Worm (Caenorhabditis elegans) whole organism, L4 larva: ENCODE measurements around the gene pqn-27.

Experiments
- D1046.2 ChIP-seq: fragments of 200-800 bp; sonication (Bioruptor generic); IDR thresholded peaks from 2 replicates; pipeline ENCODE4 v1.3.6; 2022; ENCODE audit warnings: missing genetic modification characterization, missing compliant biosample characterization
- R02D3.7 ChIP-seq: fragments of 150-350 bp; sonication (generic microtip); optimal IDR thresholded peaks from 3 replicates; lab custom pipeline; 2014; ENCODE audit warnings: missing biosample characterization, missing genetic modification characterization
- T20F7.1 ChIP-seq: fragments of 200-800 bp; sonication (Bioruptor generic); optimal IDR thresholded peaks from 2 replicates; lab custom pipeline; 2018; ENCODE audit warnings: mild to moderate bottlenecking, missing genetic modification characterization, missing compliant biosample characterization
- T26A8.4 ChIP-seq: fragments of 200-800 bp; sonication (Bioruptor generic); IDR thresholded peaks from 2 replicates; pipeline ENCODE4 v1.3.6; 2022; ENCODE audit warnings: missing genetic modification characterization, missing compliant biosample characterization
- Y48G9A.11 ChIP-seq: fragments of 200-800 bp; sonication (Bioruptor generic); IDR thresholded peaks from 2 replicates; pipeline ENCODE4 v1.3.6; 2022; ENCODE audit warnings: missing genetic modification reagents, missing genetic modification characterization, missing compliant biosample characterization
- Y5F2A.4 ChIP-seq: fragments of 200-800 bp; sonication (Bioruptor generic); optimal IDR thresholded peaks from 2 replicates; lab custom pipeline; 2018; ENCODE audit warnings: mild to moderate bottlenecking, missing genetic modification characterization, missing compliant biosample characterization
- Y75B8A.6 ChIP-seq: fragments of 200-800 bp; sonication (Bioruptor generic); IDR thresholded peaks from 2 replicates; pipeline ENCODE4 v1.3.6; 2022; ENCODE audit warnings: missing genetic modification reagents, missing genetic modification characterization, missing compliant biosample characterization
- aly-2 ChIP-seq: sonication (generic microtip); optimal IDR thresholded peaks from 2 replicates; lab custom pipeline; 2018; ENCODE audit warnings: missing biosample characterization, missing genetic modification characterization
- ama-1 ChIP-seq: fragments of 150-350 bp; optimal IDR thresholded peaks from 2 replicates; lab custom pipeline; 2014; ENCODE audit warnings: inconsistent platforms, mixed read lengths
- arid-1 ChIP-seq: fragments of 200-800 bp; sonication (Bioruptor generic); conservative IDR thresholded peaks from 2 replicates; pipeline ENCODE4 v1.3.6; 2022; ENCODE audit warnings: missing genetic modification reagents, missing genetic modification characterization, missing compliant biosample characterization
- attf-4 ChIP-seq: sonication (generic microtip); optimal IDR thresholded peaks from 3 replicates; lab custom pipeline; 2017; ENCODE audit warnings: missing biosample characterization, missing genetic modification characterization
- ceh-20 ChIP-seq: fragments of 200-800 bp; sonication (Bioruptor generic); IDR thresholded peaks from 2 replicates; pipeline ENCODE4 v1.3.6; 2022; ENCODE audit warnings: missing genetic modification reagents, missing genetic modification characterization, missing compliant biosample characterization
- ceh-32 ChIP-seq: sonication (generic microtip); optimal IDR thresholded peaks from 2 replicates; lab custom pipeline; 2016; ENCODE audit warnings: mild to moderate bottlenecking, missing genetic modification characterization, missing compliant biosample characterization; ENCODE audit not compliant: poor library complexity
- ceh-62 ChIP-seq: sonication (generic microtip); optimal IDR thresholded peaks from 2 replicates; lab custom pipeline; 2017; ENCODE audit warnings: missing biosample characterization, missing genetic modification characterization
- ces-1 ChIP-seq: fragments of 150-350 bp; sonication (generic microtip); optimal IDR thresholded peaks from 4 replicates; lab custom pipeline; 2014; ENCODE audit warnings: missing biosample characterization, missing genetic modification reagents, missing genetic modification characterization
- daf-16 ChIP-seq, 3 experiments: sonication (generic microtip); optimal IDR thresholded peaks; 2 replicates each; lab custom pipeline; 2016 to 2017; ENCODE audit warnings: missing genetic modification characterization in 3 of 3, missing genetic modification reagents in 3 of 3, mild to moderate bottlenecking in 2 of 3, missing compliant biosample characterization in 2 of 3, missing biosample characterization in 1 of 3, moderate library complexity in 1 of 3
- daf-19 ChIP-seq: fragments of 200-800 bp; sonication (Bioruptor generic); conservative IDR thresholded peaks from 2 replicates; pipeline ENCODE4 v1.3.6; 2022; ENCODE audit warnings: missing genetic modification characterization, missing compliant biosample characterization
- dmd-6 ChIP-seq: fragments of 200-800 bp; sonication (Bioruptor generic); IDR thresholded peaks from 2 replicates; pipeline ENCODE4 v1.3.6; 2022; ENCODE audit warnings: missing genetic modification reagents, missing genetic modification characterization, missing compliant biosample characterization
- dpl-1 ChIP-seq: fragments of 150-350 bp; optimal IDR thresholded peaks from 2 replicates; lab custom pipeline; 2014; ENCODE audit warnings: missing biosample characterization, missing genetic modification reagents, missing genetic modification characterization
- egl-43 ChIP-seq: fragments of 200-800 bp; sonication (Bioruptor generic); IDR thresholded peaks from 2 replicates; pipeline ENCODE4 v1.3.6; 2022; ENCODE audit warnings: missing genetic modification reagents, missing genetic modification characterization, missing compliant biosample characterization
- fos-1 ChIP-seq: fragments of 150-350 bp; optimal IDR thresholded peaks from 2 replicates; lab custom pipeline; 2014; ENCODE audit warnings: missing biosample characterization, missing genetic modification characterization
- gei-8 ChIP-seq: fragments of 200-800 bp; sonication (Bioruptor generic); optimal IDR thresholded peaks from 2 replicates; lab custom pipeline; 2018; ENCODE audit warnings: mild to moderate bottlenecking, missing genetic modification characterization, missing compliant biosample characterization
- hif-1 ChIP-seq, 2 experiments: sonication (generic microtip); optimal IDR thresholded peaks; 2 replicates each; lab custom pipeline; 2016 to 2017; ENCODE audit warnings: missing compliant biosample characterization in 2 of 2, missing genetic modification characterization in 2 of 2, missing genetic modification reagents in 2 of 2, missing genotype in 2 of 2, mild to moderate bottlenecking in 1 of 2
- hlh-30 ChIP-seq: sonication (generic microtip); optimal IDR thresholded peaks from 2 replicates; lab custom pipeline; 2017; ENCODE audit warnings: antibody characterized with exemption, mild to moderate bottlenecking, missing genetic modification characterization, missing compliant biosample characterization; ENCODE audit not compliant: insufficient read depth
- lim-7 ChIP-seq: fragments of 200-800 bp; sonication (Bioruptor generic); IDR thresholded peaks from 2 replicates; pipeline ENCODE4 v1.3.6; 2022; ENCODE audit warnings: missing genetic modification characterization, missing compliant biosample characterization
- lin-1 ChIP-seq: fragments of 200-800 bp; sonication (Bioruptor generic); IDR thresholded peaks from 2 replicates; pipeline ENCODE4 v1.3.6; 2022; ENCODE audit warnings: missing genetic modification reagents, missing genetic modification characterization, missing compliant biosample characterization
- lin-29 ChIP-seq: fragments of 200-800 bp; sonication (Bioruptor generic); IDR thresholded peaks from 2 replicates; pipeline ENCODE4 v1.3.6; 2022; ENCODE audit warnings: missing genetic modification reagents, missing genetic modification characterization, missing compliant biosample characterization
- lin-38 ChIP-seq: fragments of 200-800 bp; sonication (Bioruptor generic); IDR thresholded peaks from 2 replicates; pipeline ENCODE4 v1.3.6; 2022; ENCODE audit warnings: missing genetic modification reagents, missing genetic modification characterization, missing compliant biosample characterization
- lsy-2 ChIP-seq, 2 experiments: fragments of 150-350 bp in 1 of 2; sonication (generic microtip) in 1 of 2; optimal IDR thresholded peaks; 2 replicates each; lab custom pipeline; 2014 to 2017; ENCODE audit warnings: missing biosample characterization in 2 of 2, missing genetic modification characterization in 2 of 2
- madf-5 ChIP-seq, 2 experiments: fragments of 200-800 bp; sonication (Bioruptor generic); IDR thresholded peaks; 2 replicates each; pipeline ENCODE4 v1.3.6; 2022; ENCODE audit warnings: missing compliant biosample characterization in 2 of 2, missing genetic modification characterization in 2 of 2
- madf-9 ChIP-seq: fragments of 200-800 bp; sonication (Bioruptor generic); conservative IDR thresholded peaks from 2 replicates; pipeline ENCODE4 v1.3.6; 2022; ENCODE audit warnings: missing genetic modification reagents, missing genetic modification characterization, missing compliant biosample characterization
- mdt-29 ChIP-seq: fragments of 200-800 bp; sonication (Bioruptor generic); IDR thresholded peaks from 2 replicates; pipeline ENCODE4 v1.3.6; 2022; ENCODE audit warnings: missing genetic modification reagents, missing genetic modification characterization, missing compliant biosample characterization
- mxl-2 ChIP-seq: fragments of 200-800 bp; sonication (Bioruptor generic); conservative IDR thresholded peaks from 2 replicates; pipeline ENCODE4 v1.3.6; 2022; ENCODE audit warnings: missing genetic modification reagents, missing genetic modification characterization, missing compliant biosample characterization
- nhr-102 ChIP-seq: sonication (generic microtip); optimal IDR thresholded peaks from 2 replicates; lab custom pipeline; 2016; ENCODE audit warnings: mild to moderate bottlenecking, missing genetic modification characterization, moderate library complexity, missing compliant biosample characterization
- nhr-111 ChIP-seq: fragments of 200-800 bp; sonication (Bioruptor generic); optimal IDR thresholded peaks from 2 replicates; lab custom pipeline; 2018; ENCODE audit warnings: mild to moderate bottlenecking, missing genetic modification characterization, missing compliant biosample characterization
- nhr-237 ChIP-seq: sonication (generic microtip); optimal IDR thresholded peaks from 2 replicates; lab custom pipeline; 2017; ENCODE audit warnings: missing biosample characterization, missing genetic modification characterization
- nhr-41 ChIP-seq: fragments of 200-800 bp; sonication (Bioruptor generic); IDR thresholded peaks from 2 replicates; pipeline ENCODE4 v1.3.6; 2022; ENCODE audit warnings: missing genetic modification reagents, missing genetic modification characterization, missing compliant biosample characterization
- nhr-48 ChIP-seq: sonication (generic microtip); optimal IDR thresholded peaks from 2 replicates; lab custom pipeline; 2016; ENCODE audit warnings: mild to moderate bottlenecking, missing genetic modification characterization, missing compliant biosample characterization
- nhr-77 ChIP-seq: fragments of 150-350 bp; optimal IDR thresholded peaks from 2 replicates; lab custom pipeline; 2014; ENCODE audit warnings: missing biosample characterization, missing genetic modification characterization
- pqm-1 ChIP-seq: sonication (generic microtip); optimal IDR thresholded peaks from 2 replicates; lab custom pipeline; 2017; ENCODE audit warnings: missing biosample characterization, missing genetic modification characterization
- sdz-12 ChIP-seq: fragments of 200-800 bp; sonication (Bioruptor generic); optimal IDR thresholded peaks from 2 replicates; lab custom pipeline; 2018; ENCODE audit warnings: mild to moderate bottlenecking, missing genetic modification characterization, missing compliant biosample characterization
- skn-1 ChIP-seq: fragments of 150-350 bp; optimal IDR thresholded peaks from 2 replicates; lab custom pipeline; 2014; ENCODE audit warnings: missing biosample characterization, missing genetic modification characterization
- spr-1 ChIP-seq: sonication (generic microtip); optimal IDR thresholded peaks from 2 replicates; lab custom pipeline; 2016; ENCODE audit warnings: mild to moderate bottlenecking, missing genetic modification characterization, missing compliant biosample characterization
- tag-97 ChIP-seq: fragments of 200-800 bp; sonication (Bioruptor generic); IDR thresholded peaks from 2 replicates; pipeline ENCODE4 v1.3.6; 2022; ENCODE audit warnings: missing genetic modification characterization, missing compliant biosample characterization
- unc-130 ChIP-seq: sonication (generic microtip); optimal IDR thresholded peaks from 2 replicates; lab custom pipeline; 2016; ENCODE audit warnings: missing genetic modification reagents, missing genetic modification characterization, missing compliant biosample characterization
- zag-1 ChIP-seq: fragments of 150-350 bp; optimal IDR thresholded peaks from 2 replicates; lab custom pipeline; 2014; ENCODE audit warnings: missing biosample characterization, missing genetic modification characterization
- zfp-2 ChIP-seq: sonication (generic microtip); optimal IDR thresholded peaks from 2 replicates; lab custom pipeline; 2016; ENCODE audit warnings: mild to moderate bottlenecking, missing genetic modification characterization, missing compliant biosample characterization
- zfp-3 ChIP-seq: fragments of 200-800 bp; sonication (Bioruptor generic); conservative IDR thresholded peaks from 2 replicates; pipeline ENCODE4 v1.3.6; 2022; ENCODE audit warnings: missing genetic modification reagents, missing genetic modification characterization, missing compliant biosample characterization
- zip-11 ChIP-seq: fragments of 200-800 bp; sonication (Bioruptor generic); IDR thresholded peaks from 2 replicates; pipeline ENCODE4 v1.3.6; 2022; ENCODE audit warnings: missing genetic modification characterization, missing compliant biosample characterization

pqn-27 gene

DNA sequence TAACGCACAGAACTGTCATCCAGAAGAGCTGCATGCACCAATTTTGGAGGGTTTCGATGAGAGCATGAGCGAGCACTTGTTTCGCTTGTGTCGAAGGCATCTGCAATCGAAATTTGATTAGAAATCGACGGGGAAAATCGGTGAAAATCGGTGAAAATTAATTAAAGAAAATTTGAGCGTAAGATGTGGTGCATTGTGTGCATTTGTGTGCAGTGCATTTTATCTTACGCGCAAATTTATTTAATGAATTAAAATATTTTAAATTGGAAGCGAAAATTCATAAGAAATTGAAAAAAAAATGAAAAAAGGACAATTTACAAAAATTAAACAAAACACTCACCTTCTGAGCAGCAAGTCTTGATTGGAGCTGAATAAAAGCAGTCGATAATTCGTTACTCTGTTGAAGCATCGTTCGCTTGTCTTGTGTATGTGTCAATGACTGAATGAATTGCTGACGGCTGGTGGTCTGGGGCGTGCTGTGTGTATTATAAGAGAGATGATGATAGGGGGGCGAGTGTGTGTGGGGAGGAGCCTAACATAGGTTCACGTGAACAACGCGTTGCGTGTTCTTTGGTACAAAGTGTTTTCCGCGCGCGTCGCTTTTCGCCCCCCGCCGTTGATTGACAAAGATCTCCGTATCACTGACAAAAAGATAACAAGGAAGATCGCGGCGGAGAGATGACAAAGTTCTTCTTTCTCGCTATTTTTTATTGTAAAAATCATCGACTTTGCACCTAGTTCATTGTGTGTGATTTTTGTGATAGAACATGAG is 1.3 kb upstream of the pqn-27 start (continued):
- no peak for TF ChIP-seq sdz-12 (GFP tag; lab: Kevin White, UChicago)
- TF ChIP-seq nhr-41, result no peak
- no peak for TF ChIP-seq nhr-237 (tag; lab: Kevin White, UChicago)
- no peak for TF ChIP-seq unc-130
- peak; percentile 68 for TF ChIP-seq nhr-77
- no peak for TF ChIP-seq ceh-62
- TF ChIP-seq daf-16 (GFP tag; optimal IDR thresholded peaks at IDR 0.05; lab: Kevin White, UChicago), result peak; percentile 75 to 76
- peak; percentile 95 for TF ChIP-seq daf-16 (tag; optimal IDR thresholded peaks at IDR 0.05; lab: Kevin White, UChicago)
- no peak for TF ChIP-seq lim-7 (GFP tag; lab: Robert Waterston, UW)
- TF ChIP-seq mdt-29 (GFP tag; lab: Robert Waterston, UW), result 0 out of 2 replicates have a peak, but pooled peaks have one; percentile 40
- peak; percentile 94 for TF ChIP-seq hlh-30 (tag; lab: Kevin White, UChicago)
- peak; percentile 38 for TF ChIP-seq spr-1 (tag; lab: Kevin White, UChicago)
- peak; percentile 48 for TF ChIP-seq pqm-1
- no peak for TF ChIP-seq aly-2 (tag; lab: Kevin White, UChicago)
- 0 out of 4 replicates have a peak, but pooled peaks have one; percentile 15 to 22 for TF ChIP-seq madf-5 (GFP tag; IDR thresholded peaks at IDR 0.05; lab: Robert Waterston, UW)
- TF ChIP-seq zip-11, result peak; percentile 40; the same call in 1 of the 2 replicates
- TF ChIP-seq ces-1 (GFP tag; lab: Kevin White, UChicago), result no peak
- no peak for TF ChIP-seq Y48G9A.11 (GFP tag; lab: Robert Waterston, UW)
- 0 out of 2 replicates have a peak, but pooled peaks have one; percentile 31 for TF ChIP-seq zfp-3 (GFP tag; lab: Robert Waterston, UW)
- no peak for TF ChIP-seq daf-19 (GFP tag; lab: Robert Waterston, UW)
- TF ChIP-seq egl-43 (GFP tag; lab: Robert Waterston, UW), result no peak
- TF ChIP-seq hif-1 (tag; optimal IDR thresholded peaks at IDR 0.05; lab: Kevin White, UChicago), result peak; percentile 57 to 93
- TF ChIP-seq dmd-6 (GFP tag; lab: Robert Waterston, UW), result peak; percentile 99
- TF ChIP-seq gei-8 (GFP tag; lab: Kevin White, UChicago), result peak; percentile 89
- peak; percentile 64 for TF ChIP-seq lin-1 (GFP tag; lab: Robert Waterston, UW)
- peak; percentile 58; the same call in 1 of the 2 replicates for TF ChIP-seq T26A8.4
- TF ChIP-seq lsy-2 (tag; optimal IDR thresholded peaks at IDR 0.05; lab: Kevin White, UChicago), result peak; percentile 16 to 60
- peak; percentile 51 for TF ChIP-seq lin-38
- no peak for TF ChIP-seq tag-97 (GFP tag; lab: Robert Waterston, UW)
- peak; percentile 99 for TF ChIP-seq mxl-2 (GFP tag; lab: Robert Waterston, UW)
- TF ChIP-seq T20F7.1 (GFP tag; lab: Kevin White, UChicago), result peak; percentile 72
- no peak for TF ChIP-seq nhr-111 (GFP tag; lab: Kevin White, UChicago)
- TF ChIP-seq attf-4 (tag; lab: Kevin White, UChicago), result no peak
- no peak for TF ChIP-seq zfp-2 (tag; lab: Kevin White, UChicago)
- no peak for TF ChIP-seq D1046.2 (GFP tag; lab: Robert Waterston, UW)
- no peak for TF ChIP-seq fos-1 (tag; lab: Kevin White, UChicago)
- TF ChIP-seq lin-29 (GFP tag; lab: Robert Waterston, UW), result no peak
- no peak; the same call in 1 of the 2 replicates for TF ChIP-seq Y75B8A.6 (GFP tag; lab: Robert Waterston, UW)
- TF ChIP-seq ceh-20, result peak; percentile 81
- 0 out of 2 replicates have a peak, but pooled peaks have one; percentile 35 for TF ChIP-seq arid-1 (GFP tag; lab: Robert Waterston, UW)
- TF ChIP-seq ceh-32 (tag; lab: Kevin White, UChicago), result no peak
- TF ChIP-seq skn-1 (tag; lab: Kevin White, UChicago), result no peak
- TF ChIP-seq ama-1, result peak; percentile 98
- TF ChIP-seq R02D3.7, result no peak
- TF ChIP-seq nhr-48, result peak; percentile 99
- no peak for TF ChIP-seq zag-1 (tag; lab: Kevin White, UChicago)
- TF ChIP-seq dpl-1 (GFP tag; lab: Kevin White, UChicago), result peak; percentile 25
- TF ChIP-seq nhr-102 (tag; lab: Kevin White, UChicago), result peak; percentile 89
- TF ChIP-seq madf-9 (GFP tag; lab: Robert Waterston, UW), result peak; percentile 68
- no peak for TF ChIP-seq Y5F2A.4
